Fruit fly (Drosophila melanogaster) whole organism, embryonic: ENCODE data around the gene tex.

Experiments
- Aef1 ChIP-seq: fragments of 200-800 bp; sonication (Bioruptor generic); IDR thresholded peaks from 3 replicates; pipeline ENCODE4 v1.3.6; 2022; ENCODE audit warnings: missing biosample characterization, missing genetic modification characterization
- Blimp-1 ChIP-seq: fragments of 200-800 bp; sonication (Bioruptor generic); optimal IDR thresholded peaks from 3 replicates; lab custom pipeline; 2018; ENCODE audit warnings: missing biosample characterization, missing genetic modification characterization, mild to moderate bottlenecking, moderate library complexity, missing genetic modification reagents
- CG13123 ChIP-seq: fragments of 200-800 bp; sonication (Bioruptor generic); optimal IDR thresholded peaks from 2 replicates; lab custom pipeline; 2016; ENCODE audit warnings: missing biosample characterization, missing genetic modification characterization
- CG13296 ChIP-seq: fragments of 200-800 bp; sonication (Bioruptor generic); optimal IDR thresholded peaks from 3 replicates; lab custom pipeline; 2018; ENCODE audit warnings: missing biosample characterization, mild to moderate bottlenecking, missing genetic modification characterization
- CG15011 ChIP-seq: fragments of 200-800 bp; sonication (Bioruptor generic); optimal IDR thresholded peaks from 3 replicates; lab custom pipeline; 2018; ENCODE audit warnings: missing biosample characterization, mild to moderate bottlenecking, missing genetic modification characterization
- CG1529 ChIP-seq: fragments of 200-800 bp; sonication (Bioruptor generic); optimal IDR thresholded peaks from 3 replicates; lab custom pipeline; 2018; ENCODE audit warnings: missing biosample characterization, missing genetic modification characterization
- CG17829 ChIP-seq: fragments of 200-800 bp; optimal IDR thresholded peaks from 2 replicates; lab custom pipeline; 2019; ENCODE audit warnings: missing biosample characterization, mild to moderate bottlenecking, missing genetic modification characterization, moderate library complexity
- CG17912 ChIP-seq: fragments of 200-800 bp; sonication (Bioruptor generic); optimal IDR thresholded peaks from 2 replicates; lab custom pipeline; 2018; ENCODE audit warnings: missing biosample characterization, mild to moderate bottlenecking, missing genetic modification characterization
- CG2199 ChIP-seq: fragments of 200-800 bp; sonication (Bioruptor generic); IDR thresholded peaks from 3 replicates; pipeline ENCODE4 v1.3.6; 2022; ENCODE audit warnings: missing biosample characterization, missing genetic modification characterization
- CG30431 ChIP-seq: fragments of 200-800 bp; sonication (Bioruptor generic); optimal IDR thresholded peaks from 2 replicates; lab custom pipeline; 2017; ENCODE audit warnings: missing biosample characterization, missing genetic modification characterization
- CG3163 ChIP-seq: fragments of 200-800 bp; sonication (Bioruptor generic); optimal IDR thresholded peaks from 3 replicates; lab custom pipeline; 2016; ENCODE audit warnings: missing biosample characterization, missing genetic modification characterization
- CG33557 ChIP-seq: fragments of 200-800 bp; sonication (Bioruptor generic); optimal IDR thresholded peaks from 2 replicates; lab custom pipeline; 2019; ENCODE audit warnings: missing biosample characterization, mild to moderate bottlenecking, missing genetic modification characterization, moderate library complexity
- CG34422 ChIP-seq: fragments of 200-800 bp; sonication (Bioruptor generic); IDR thresholded peaks from 3 replicates; pipeline ENCODE4 v1.3.6; 2022; ENCODE audit warnings: missing biosample characterization, missing genetic modification characterization
- CG3838 ChIP-seq: fragments of 200-800 bp; sonication (Bioruptor generic); optimal IDR thresholded peaks from 3 replicates; lab custom pipeline; 2016; ENCODE audit warnings: missing biosample characterization, missing genetic modification characterization
- CG42726 ChIP-seq: fragments of 200-800 bp; sonication (Bioruptor generic); IDR thresholded peaks from 2 replicates; pipeline ENCODE4 v1.3.6; 2022; ENCODE audit warnings: missing biosample characterization, missing genetic modification characterization; ENCODE audit not compliant: partially characterized antibody
- CG4854 ChIP-seq: fragments of 200-800 bp; sonication (Bioruptor generic); optimal IDR thresholded peaks from 2 replicates; lab custom pipeline; 2016; ENCODE audit warnings: missing biosample characterization, missing genetic modification characterization, inconsistent platforms
- CG8290 ChIP-seq, 3 experiments: fragments of 200-800 bp; sonication (Bioruptor generic); optimal IDR thresholded peaks; 2 replicates each; lab custom pipeline; 2016 to 2019; ENCODE audit warnings: missing biosample characterization in 3 of 3, missing genetic modification characterization in 3 of 3, mild to moderate bottlenecking in 2 of 3, moderate library complexity in 1 of 3
- CG8944 ChIP-seq: fragments of 200-800 bp; sonication (Bioruptor generic); optimal IDR thresholded peaks from 3 replicates; lab custom pipeline; 2016; ENCODE audit warnings: missing biosample characterization, missing genetic modification characterization
- CG9932 ChIP-seq: fragments of 200-800 bp; sonication (Bioruptor generic); IDR thresholded peaks from 2 replicates; pipeline ENCODE4 v1.3.6; 2022; ENCODE audit warnings: missing biosample characterization, missing genetic modification characterization
- D19B ChIP-seq: fragments of 200-800 bp; sonication (Bioruptor generic); optimal IDR thresholded peaks from 2 replicates; lab custom pipeline; 2017; ENCODE audit warnings: missing biosample characterization, mild to moderate bottlenecking, missing genetic modification characterization
- Dfd ChIP-seq, 2 experiments: fragments of >200 bp; optimal IDR thresholded peaks; 2 replicates each; lab custom pipeline; 2017; ENCODE audit warnings: missing biosample characterization in 2 of 2, missing genetic modification characterization in 2 of 2
- HLH4C ChIP-seq: fragments of 200-800 bp; sonication (Bioruptor generic); IDR thresholded peaks from 3 replicates; pipeline ENCODE4 v1.3.6; 2022; ENCODE audit warnings: missing biosample characterization, missing genetic modification characterization; ENCODE audit not compliant: partially characterized antibody
- Hmr ChIP-seq: fragments of 200-800 bp; sonication (Bioruptor generic); optimal IDR thresholded peaks from 3 replicates; lab custom pipeline; 2017; ENCODE audit warnings: mild to moderate bottlenecking, missing biosample characterization, missing genetic modification reagents, missing genetic modification characterization
- Hr51 ChIP-seq, 2 experiments: fragments of 200-800 bp; sonication (Bioruptor generic); optimal IDR thresholded peaks; 2 replicates in 1 of 2; 3 replicates in 1 of 2; lab custom pipeline; 2016 to 2018; ENCODE audit warnings: missing biosample characterization in 2 of 2, missing genetic modification characterization in 2 of 2, mild to moderate bottlenecking in 1 of 2, moderate library complexity in 1 of 2
- Hr78 ChIP-seq, 2 experiments: fragments of 200-800 bp in 1 of 2; fragments of >200 bp in 1 of 2; sonication (Bioruptor generic) in 1 of 2; optimal IDR thresholded peaks; 2 replicates each; lab custom pipeline; 2017 to 2019; ENCODE audit warnings: missing biosample characterization in 2 of 2, missing genetic modification characterization in 2 of 2, mild to moderate bottlenecking in 1 of 2, moderate library complexity in 1 of 2
- Lim3 ChIP-seq: fragments of 200-800 bp; sonication (Bioruptor generic); IDR thresholded peaks from 2 replicates; pipeline ENCODE4 v1.3.6; 2022; ENCODE audit warnings: missing biosample characterization, missing genetic modification characterization
- Mrtf ChIP-seq: fragments of 200-800 bp; sonication (Bioruptor generic); IDR thresholded peaks from 3 replicates; pipeline ENCODE4 v1.3.6; 2022; ENCODE audit warnings: missing biosample characterization, missing genetic modification characterization
- NFAT ChIP-seq: fragments of 200-800 bp; sonication (Bioruptor generic); IDR thresholded peaks from 2 replicates; pipeline ENCODE4 v1.3.6; 2022; ENCODE audit warnings: missing biosample characterization, missing genetic modification characterization
- Nf-YC ChIP-seq: fragments of 200-800 bp; optimal IDR thresholded peaks from 3 replicates; lab custom pipeline; 2019; ENCODE audit warnings: missing biosample characterization, mild to moderate bottlenecking, missing genetic modification characterization, moderate library complexity
- Rx ChIP-seq: fragments of 200-800 bp; sonication (Bioruptor generic); IDR thresholded peaks from 2 replicates; pipeline ENCODE4 v1.3.6; 2022; ENCODE audit warnings: missing biosample characterization, missing genetic modification characterization
- Scr ChIP-seq: fragments of 200-800 bp; sonication (Bioruptor generic); IDR thresholded peaks from 2 replicates; pipeline ENCODE4 v1.3.6; 2022; ENCODE audit warnings: missing biosample characterization, missing genetic modification characterization; ENCODE audit not compliant: partially characterized antibody
- Sin3A ChIP-seq: fragments of >200 bp; optimal IDR thresholded peaks from 2 replicates; lab custom pipeline; 2018
- Sox100B ChIP-seq: fragments of 200-800 bp; sonication (Bioruptor generic); optimal IDR thresholded peaks from 3 replicates; lab custom pipeline; 2018; ENCODE audit warnings: missing biosample characterization, mild to moderate bottlenecking, missing genetic modification characterization
- Tbp ChIP-seq: fragments of >200 bp; optimal IDR thresholded peaks from 2 replicates; lab custom pipeline; 2018; ENCODE audit warnings: missing biosample characterization, missing genetic modification characterization
- btn ChIP-seq: fragments of 200-800 bp; sonication (Bioruptor generic); optimal IDR thresholded peaks from 2 replicates; lab custom pipeline; 2016; ENCODE audit warnings: missing biosample characterization, missing genetic modification characterization
- chn ChIP-seq: fragments of 200-800 bp; sonication (Bioruptor generic); optimal IDR thresholded peaks from 2 replicates; lab custom pipeline; 2016; ENCODE audit warnings: missing biosample characterization, missing genetic modification characterization
- corto ChIP-seq: fragments of 200-800 bp; sonication (Bioruptor generic); optimal IDR thresholded peaks from 2 replicates; lab custom pipeline; 2016; ENCODE audit warnings: missing biosample characterization, mild to moderate bottlenecking, missing genetic modification characterization, moderate library complexity
- ewg ChIP-seq: fragments of 200-800 bp; sonication (Bioruptor generic); optimal IDR thresholded peaks from 3 replicates; lab custom pipeline; 2017; ENCODE audit warnings: mild to moderate bottlenecking, missing biosample characterization, missing genetic modification reagents, missing genetic modification characterization
- exex ChIP-seq: fragments of 200-800 bp; sonication (Bioruptor generic); optimal IDR thresholded peaks from 4 replicates; lab custom pipeline; 2018; ENCODE audit warnings: missing biosample characterization, mild to moderate bottlenecking, missing genetic modification characterization, moderate library complexity
- fd3F ChIP-seq: fragments of 200-800 bp; sonication (Bioruptor generic); optimal IDR thresholded peaks from 2 replicates; lab custom pipeline; 2018; ENCODE audit warnings: missing biosample characterization, mild to moderate bottlenecking, missing genetic modification characterization, moderate library complexity
- gce ChIP-seq: fragments of 200-800 bp; sonication (Bioruptor generic); IDR thresholded peaks from 3 replicates; pipeline ENCODE4 v1.3.6; 2022; ENCODE audit warnings: missing biosample characterization, missing genetic modification characterization
- gro ChIP-seq: fragments of 200-800 bp; sonication (Bioruptor generic); optimal IDR thresholded peaks from 2 replicates; lab custom pipeline; 2016; ENCODE audit warnings: missing biosample characterization, missing genetic modification characterization
- her ChIP-seq: fragments of 200-800 bp; sonication (Bioruptor generic); optimal IDR thresholded peaks from 2 replicates; lab custom pipeline; 2016; ENCODE audit warnings: missing biosample characterization, missing genetic modification characterization
- jing ChIP-seq: fragments of 200-800 bp; sonication (Bioruptor generic); optimal IDR thresholded peaks from 2 replicates; lab custom pipeline; 2018; ENCODE audit warnings: missing biosample characterization, mild to moderate bottlenecking, missing genetic modification characterization
- lab ChIP-seq: fragments of 200-800 bp; sonication (Bioruptor generic); optimal IDR thresholded peaks from 3 replicates; lab custom pipeline; 2017; ENCODE audit warnings: missing biosample characterization, missing genetic modification characterization, mild to moderate bottlenecking, moderate library complexity, missing genetic modification reagents
- lbe ChIP-seq: fragments of 200-800 bp; sonication (Bioruptor generic); optimal IDR thresholded peaks from 2 replicates; lab custom pipeline; 2016; ENCODE audit warnings: missing biosample characterization, mild to moderate bottlenecking, missing genetic modification characterization
- otp ChIP-seq: fragments of 200-800 bp; sonication (Bioruptor generic); IDR thresholded peaks from 3 replicates; pipeline ENCODE4, ENCODE4 v1.3.6; 2022; ENCODE audit warnings: missing biosample characterization, missing genetic modification characterization
- pho ChIP-seq: fragments of 200-800 bp; sonication (Bioruptor generic); optimal IDR thresholded peaks from 2 replicates; lab custom pipeline; 2016; ENCODE audit warnings: missing biosample characterization, missing genetic modification characterization
- pros ChIP-seq: fragments of 200-800 bp; sonication (Bioruptor generic); optimal IDR thresholded peaks from 3 replicates; lab custom pipeline; 2019; ENCODE audit warnings: missing biosample characterization, mild to moderate bottlenecking, missing genetic modification characterization, moderate library complexity
- tup ChIP-seq: fragments of 200-800 bp; sonication (Bioruptor generic); optimal IDR thresholded peaks from 2 replicates; lab custom pipeline; 2016; ENCODE audit warnings: missing biosample characterization, mild to moderate bottlenecking, missing genetic modification characterization, moderate library complexity
- vnd ChIP-seq: fragments of 200-800 bp; sonication (Bioruptor generic); IDR thresholded peaks from 3 replicates; pipeline ENCODE4 v1.3.6; 2022; ENCODE audit warnings: missing biosample characterization, missing genetic modification characterization; ENCODE audit not compliant: partially characterized antibody

tex gene

dm6 chr3R:8269740-8270139 lies 38.7 kb downstream of the tex start, which contains the start of gene CG9630 (continued):
- TF ChIP-seq CG2199 = no peak
- no peak for TF ChIP-seq CG3838 (GFP tag; lab: Kevin White, UChicago)
- no peak for TF ChIP-seq CG30431 (GFP tag; lab: Kevin White, UChicago)
- TF ChIP-seq CG13296 = no peak
- TF ChIP-seq otp (GFP tag; lab: Robert Waterston, UW) = no peak
- no peak for TF ChIP-seq btn (GFP tag; lab: Kevin White, UChicago)
- TF ChIP-seq gce (GFP tag; lab: Robert Waterston, UW) = no peak
- no peak for TF ChIP-seq Sox100B (GFP tag; lab: Kevin White, UChicago)
- TF ChIP-seq Lim3 (GFP tag; lab: Robert Waterston, UW) = no peak
- TF ChIP-seq pros (GFP tag; lab: Kevin White, UChicago) = no peak
- no peak for TF ChIP-seq lab (GFP tag; lab: Kevin White, UChicago)
- TF ChIP-seq jing = no peak
- TF ChIP-seq tup (GFP tag; lab: Kevin White, UChicago) = no peak
- TF ChIP-seq Hr78 (GFP tag; optimal IDR thresholded peaks at IDR 0.05; lab: Kevin White, UChicago) = no peak
- TF ChIP-seq CG13123 (GFP tag; lab: Kevin White, UChicago) = no peak
- no peak for TF ChIP-seq D19B (GFP tag; lab: Kevin White, UChicago)
- no peak for TF ChIP-seq corto (GFP tag; lab: Kevin White, UChicago)
- no peak for TF ChIP-seq NFAT
- TF ChIP-seq Aef1 (GFP tag; lab: Robert Waterston, UW) = no peak
- TF ChIP-seq CG33557 (GFP tag; lab: Kevin White, UChicago) = no peak
- TF ChIP-seq gro (GFP tag; lab: Kevin White, UChicago) = no peak
- no peak for TF ChIP-seq fd3F (GFP tag; lab: Kevin White, UChicago)
- TF ChIP-seq CG17829 (tag; lab: Kevin White, UChicago) = peak; percentile 48
- TF ChIP-seq CG17912 (GFP tag; lab: Kevin White, UChicago) = no peak
- peak; percentile 56 for TF ChIP-seq Sin3A
- TF ChIP-seq Nf-YC = no peak
- no peak for TF ChIP-seq Dfd (GFP tag; optimal IDR thresholded peaks at IDR 0.05; lab: Kevin White, UChicago)
- TF ChIP-seq ewg (GFP tag; lab: Kevin White, UChicago) = peak; percentile 1
- TF ChIP-seq Mrtf (GFP tag; lab: Robert Waterston, UW) = no peak
- 0 out of 3 replicates have a peak, but pooled peaks have one; percentile 41 for TF ChIP-seq vnd
- TF ChIP-seq Hmr (GFP tag; lab: Kevin White, UChicago) = no peak
- TF ChIP-seq CG15011 = no peak
- peak; percentile 62 for TF ChIP-seq Scr (GFP tag; lab: Robert Waterston, UW)
- peak; percentile 54; the same call in 2 of the 3 replicates for TF ChIP-seq HLH4C (GFP tag; lab: Robert Waterston, UW)
- no peak for TF ChIP-seq CG8290 (GFP tag; optimal IDR thresholded peaks at IDR 0.05; lab: Kevin White, UChicago)
- no peak for TF ChIP-seq CG8290 (tag; optimal IDR thresholded peaks at IDR 0.05; lab: Kevin White, UChicago)
- no peak for TF ChIP-seq lbe
- TF ChIP-seq Rx = no peak
- no peak for TF ChIP-seq CG9932
- no peak for TF ChIP-seq CG1529 (GFP tag; lab: Kevin White, UChicago)
- TF ChIP-seq pho (GFP tag; lab: Kevin White, UChicago) = no peak
- no peak for TF ChIP-seq chn (GFP tag; lab: Kevin White, UChicago)
- TF ChIP-seq CG42726 (GFP tag; lab: Robert Waterston, UW) = no peak
- TF ChIP-seq exex (tag; lab: Kevin White, UChicago) = no peak
- no peak for TF ChIP-seq Hr51 (GFP tag; optimal IDR thresholded peaks at IDR 0.05; lab: Kevin White, UChicago)
- TF ChIP-seq CG34422 = peak; percentile 20; the same call in 1 of the 3 replicates
- TF ChIP-seq Tbp = no peak
- no peak for TF ChIP-seq CG8944 (GFP tag; lab: Kevin White, UChicago)
- no peak for TF ChIP-seq her (GFP tag; lab: Kevin White, UChicago)
- TF ChIP-seq CG4854 (GFP tag; lab: Kevin White, UChicago) = no peak
- no peak for TF ChIP-seq CG3163 (GFP tag; lab: Kevin White, UChicago)
- TF ChIP-seq Blimp-1 (GFP tag; lab: Kevin White, UChicago) = no peak
